Fruit fly (Drosophila melanogaster): ENCODE measurements around the gene pigs.
A peak's percentile ranks its signal among the peaks of the same experiment; 100 is the strongest.

The pigs gene

dm6 chrX:6621566-6622006, 21.7 kb downstream of the pigs start:
- TF ChIP-seq cyc (GFP tag; optimal IDR thresholded peaks at IDR 0.05) (no peak), fd59A (GFP tag; optimal IDR thresholded peaks at IDR 0.05) (peak; percentile 65), Met (GFP tag; optimal IDR thresholded peaks at IDR 0.05) (no peak), CG34406 (GFP tag; optimal IDR thresholded peaks at IDR 0.05) (no peak), topi (GFP tag; optimal IDR thresholded peaks at IDR 0.05) (peak; percentile 22), vri (GFP tag; optimal IDR thresholded peaks at IDR 0.05) (no peak), CG15336 (GFP tag; IDR thresholded peaks at IDR 0.05) (peak; percentile 60), CG7368 (GFP tag; optimal IDR thresholded peaks at IDR 0.05) (peak; percentile 38), salr (GFP tag; optimal IDR thresholded peaks at IDR 0.05) (peak; percentile 51 to 62), CG6808 (GFP tag; optimal IDR thresholded peaks at IDR 0.05) (peak; percentile 77), CG6163 (GFP tag; IDR thresholded peaks at IDR 0.05) (peak; percentile 78), CG32006 (GFP tag; optimal IDR thresholded peaks at IDR 0.05) (peak; percentile 62), CG31627 (GFP tag; optimal IDR thresholded peaks at IDR 0.05) (no peak), spab (GFP tag; optimal IDR thresholded peaks at IDR 0.05) (peak; percentile 62), CG9139 (GFP tag; optimal IDR thresholded peaks at IDR 0.05) (peak; percentile 54), CG11762 (GFP tag; optimal IDR thresholded peaks at IDR 0.05; ENCODE audit: insufficient read depth) (peak; percentile 29), CG11294 (GFP tag; IDR thresholded peaks at IDR 0.05) (peak; percentile 32; the same call in 1 of the 2 replicates), CG16779 (tag; optimal IDR thresholded peaks at IDR 0.05) (peak; percentile 15), eg (GFP tag; IDR thresholded peaks at IDR 0.05) (peak; percentile 69), Hr39 (GFP tag; optimal IDR thresholded peaks at IDR 0.05) (no peak), Eip78C (GFP tag) (peak; percentile 86), CG6854 (GFP tag; optimal IDR thresholded peaks at IDR 0.05) (no peak), CG1621 (tag; optimal IDR thresholded peaks at IDR 0.05) (peak; percentile 59), Lpt (GFP tag; optimal IDR thresholded peaks at IDR 0.05) (peak; percentile 38), OdsH (GFP tag; optimal IDR thresholded peaks at IDR 0.05) (peak; percentile 47), CG6276 (GFP tag; optimal IDR thresholded peaks at IDR 0.05) (peak; percentile 15), CG10669 (GFP tag; optimal IDR thresholded peaks at IDR 0.05) (peak; percentile 75), CG3919 (GFP tag; optimal IDR thresholded peaks at IDR 0.05) (peak; percentile 65), Eip93F (GFP tag; optimal IDR thresholded peaks at IDR 0.05) (no peak), CG8119 (GFP tag; IDR thresholded peaks at IDR 0.05) (peak; percentile 64; the same call in 2 of the 3 replicates), fkh (GFP tag; optimal IDR thresholded peaks at IDR 0.05) (no peak), ss (GFP tag; optimal IDR thresholded peaks at IDR 0.05) (peak; percentile 73 to 86), Smox (GFP tag; optimal IDR thresholded peaks at IDR 0.05) (no peak), dac (GFP tag; optimal IDR thresholded peaks at IDR 0.05) (no peak), esn (GFP tag; optimal IDR thresholded peaks at IDR 0.05) (no peak), Sox14 (GFP tag; optimal IDR thresholded peaks at IDR 0.05) (peak; percentile 38), lz (GFP tag; optimal IDR thresholded peaks at IDR 0.05) (no peak), CG4318 (GFP tag; optimal IDR thresholded peaks at IDR 0.05) (peak; percentile 21), svp (GFP tag) (no peak), net (GFP tag; optimal IDR thresholded peaks at IDR 0.05) (peak; percentile 17), CG6792 (GFP tag; optimal IDR thresholded peaks at IDR 0.05) (peak; percentile 28), CG8632 (GFP tag; optimal IDR thresholded peaks at IDR 0.05) (peak; percentile 16), pdm3 (GFP tag; optimal IDR thresholded peaks at IDR 0.05) (peak; percentile 48), CG8319 (GFP tag; optimal IDR thresholded peaks at IDR 0.05) (no peak), dsx (GFP tag; optimal IDR thresholded peaks at IDR 0.05; ENCODE audit: poor library complexity, severe bottlenecking) (peak; percentile 76), Ets21C (GFP tag; optimal IDR thresholded peaks at IDR 0.05) (no peak), Hr38 (GFP tag; optimal IDR thresholded peaks at IDR 0.05) (no peak), acj6 (GFP tag; optimal IDR thresholded peaks at IDR 0.05) (peak; percentile 40), Blimp-1 (GFP tag; optimal IDR thresholded peaks at IDR 0.05) (no peak), Hr4 (GFP tag; optimal IDR thresholded peaks at IDR 0.05) (peak; percentile 26), CG3032 (tag; optimal IDR thresholded peaks at IDR 0.05) (peak; percentile 77), fd85E (GFP tag; optimal IDR thresholded peaks at IDR 0.05) (no peak)

Data from whole organism, prepupa.